Fruit fly (Drosophila melanogaster): ENCODE data around the gene CG5265.

CG5265 gene

DNA sequence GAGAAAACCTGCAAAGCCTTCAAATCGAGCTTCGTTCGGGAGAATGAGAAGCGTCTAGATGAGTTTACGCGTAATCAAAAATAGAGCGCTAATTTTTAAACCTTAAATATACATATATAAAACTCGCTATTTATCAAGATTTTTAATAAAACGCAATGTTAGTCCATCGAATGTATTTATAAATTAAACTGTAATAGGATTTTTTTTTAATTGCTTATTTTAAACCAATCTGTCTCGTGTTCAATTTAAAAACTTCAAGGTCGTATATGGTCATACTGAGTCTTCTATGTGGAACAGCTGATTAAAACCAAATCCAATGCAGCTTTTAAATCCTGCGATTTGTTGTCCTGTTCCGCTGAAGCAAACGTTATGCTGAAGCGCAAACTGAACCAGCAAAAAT is 11.5 kb downstream of the CG5265 start, which contains the start of gene Smug:
Gene Smug (plus strand): TSS at position 301 of the 400 bp plus-strand sequence.
- TF ChIP-seq ttk (optimal IDR thresholded peaks at IDR 0.05), result no peak

DNA sequence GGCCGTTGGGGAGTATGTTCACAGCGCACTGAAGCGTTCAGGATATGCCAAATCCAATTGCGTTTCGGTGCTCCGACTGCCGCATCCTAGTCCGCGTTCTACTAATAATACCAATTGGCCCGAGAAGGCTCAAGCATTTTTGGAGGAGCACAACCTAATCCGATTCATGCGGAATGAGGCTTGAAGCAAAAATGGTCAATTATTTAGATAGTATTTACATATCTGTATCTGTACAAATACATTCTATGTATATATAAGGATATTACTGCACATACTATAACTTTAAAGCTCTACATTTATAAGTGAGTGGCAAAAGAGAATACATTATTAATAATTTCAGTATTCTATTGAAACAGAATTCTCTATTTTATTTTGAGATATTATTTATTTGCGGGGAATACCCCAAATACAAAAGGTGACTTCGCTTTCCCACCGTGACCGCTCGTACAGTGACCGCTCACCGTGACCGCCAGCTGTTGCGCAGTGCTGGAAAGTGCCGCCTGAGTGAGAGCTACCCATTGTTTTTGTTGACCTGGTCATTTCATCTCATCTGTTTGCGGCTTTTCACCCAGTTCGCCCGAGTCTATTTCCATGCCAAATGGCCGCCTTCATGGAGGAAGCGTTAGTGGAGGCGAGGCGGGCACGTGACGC is 12.7 kb downstream of the CG5265 start, which contains the start of gene CG5292:
Gene CG5292 (plus strand): TSS at position 486 of the 651 bp plus-strand sequence.
- TF ChIP-seq h (optimal IDR thresholded peaks at IDR 0.05), result no peak
- TF ChIP-seq psq (optimal IDR thresholded peaks at IDR 0.05), result no peak
- no peak for TF ChIP-seq insv (optimal IDR thresholded peaks at IDR 0.05)
- no peak for TF ChIP-seq Sin3A (optimal IDR thresholded peaks at IDR 0.05)
- no peak for TF ChIP-seq ttk (optimal IDR thresholded peaks at IDR 0.05)
- no peak for TF ChIP-seq Myc (optimal IDR thresholded peaks at IDR 0.05)

DNA sequence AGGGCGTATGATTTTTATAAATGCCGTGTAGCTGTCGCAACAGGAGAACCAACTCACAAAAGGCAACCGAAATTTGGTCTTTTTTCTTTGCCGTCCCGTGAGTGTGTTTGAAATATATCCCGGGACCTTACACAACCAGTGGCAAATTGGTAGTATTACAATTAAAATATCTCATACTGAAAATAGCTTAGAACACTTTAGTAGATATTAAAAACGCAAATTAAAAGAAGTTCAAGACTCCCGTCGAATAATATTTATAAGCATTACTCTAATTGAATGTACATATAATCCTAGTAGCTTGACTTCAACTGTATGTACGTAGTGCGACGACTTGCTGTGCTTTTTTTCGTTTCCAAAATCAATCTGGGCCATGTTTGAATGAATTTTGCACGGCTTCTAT is 39.3 kb downstream of the CG5265 start:
- no peak for TF ChIP-seq ttk (optimal IDR thresholded peaks at IDR 0.05)
- TF ChIP-seq Myc (optimal IDR thresholded peaks at IDR 0.05), result no peak
- no peak for TF ChIP-seq h (optimal IDR thresholded peaks at IDR 0.05)
- no peak for TF ChIP-seq insv (optimal IDR thresholded peaks at IDR 0.05)
- no peak for TF ChIP-seq psq (optimal IDR thresholded peaks at IDR 0.05)
- TF ChIP-seq Sin3A (optimal IDR thresholded peaks at IDR 0.05), result no peak
